Fruit fly (Drosophila melanogaster) whole organism, embryonic: ENCODE data around the gene CG6216.

Experiments
- Adf1 ChIP-seq: fragments of 200-800 bp; sonication (Bioruptor generic); IDR thresholded peaks from 2 replicates; pipeline ENCODE4 v1.3.6; 2022; ENCODE audit warnings: missing biosample characterization, missing genetic modification characterization
- Bgb ChIP-seq: fragments of 200-800 bp; sonication (Bioruptor generic); IDR thresholded peaks from 2 replicates; pipeline ENCODE4 v1.3.6; 2022; ENCODE audit warnings: missing biosample characterization, missing genetic modification characterization; ENCODE audit not compliant: partially characterized antibody
- BtbVII ChIP-seq: fragments of 200-800 bp; sonication (Bioruptor generic); optimal IDR thresholded peaks from 3 replicates; lab custom pipeline; 2017; ENCODE audit warnings: missing biosample characterization, mild to moderate bottlenecking, missing genetic modification characterization
- CG10267 ChIP-seq: fragments of 200-800 bp; sonication (Bioruptor generic); optimal IDR thresholded peaks from 2 replicates; lab custom pipeline; 2018; ENCODE audit warnings: missing biosample characterization, mild to moderate bottlenecking, missing genetic modification characterization, moderate library complexity
- CG11560 ChIP-seq: fragments of 200-800 bp; sonication (Bioruptor generic); IDR thresholded peaks from 3 replicates; pipeline ENCODE4 v1.3.6; 2022; ENCODE audit warnings: missing biosample characterization, missing genetic modification characterization
- CG11696 ChIP-seq: fragments of 200-800 bp; sonication (Bioruptor generic); IDR thresholded peaks from 2 replicates; pipeline ENCODE4 v1.3.6; 2022; ENCODE audit warnings: missing biosample characterization, missing genetic modification characterization
- CG11723 ChIP-seq: fragments of 200-800 bp; sonication (Bioruptor generic); optimal IDR thresholded peaks from 2 replicates; lab custom pipeline; 2017; ENCODE audit warnings: missing biosample characterization, mild to moderate bottlenecking, missing genetic modification characterization
- CG12769 ChIP-seq: fragments of 200-800 bp; sonication (Bioruptor generic); optimal IDR thresholded peaks from 2 replicates; lab custom pipeline; 2019; ENCODE audit warnings: missing biosample characterization, mild to moderate bottlenecking, missing genetic modification characterization, moderate library complexity
- CG13424 ChIP-seq: fragments of 200-800 bp; sonication (Bioruptor generic); optimal IDR thresholded peaks from 2 replicates; lab custom pipeline; 2019; ENCODE audit warnings: missing biosample characterization, mild to moderate bottlenecking, missing genetic modification characterization, moderate library complexity
- CG15073 ChIP-seq: fragments of 200-800 bp; sonication (Bioruptor generic); optimal IDR thresholded peaks from 2 replicates; lab custom pipeline; 2016; ENCODE audit warnings: missing biosample characterization, missing genetic modification characterization
- CG17361 ChIP-seq: fragments of 200-800 bp; sonication (Bioruptor generic); IDR thresholded peaks from 3 replicates; pipeline ENCODE4 v1.3.6; 2022; ENCODE audit warnings: missing biosample characterization, missing genetic modification characterization
- CG2199 ChIP-seq: fragments of 200-800 bp; sonication (Bioruptor generic); IDR thresholded peaks from 3 replicates; pipeline ENCODE4 v1.3.6; 2022; ENCODE audit warnings: missing biosample characterization, missing genetic modification characterization
- CG32767 ChIP-seq: fragments of 200-800 bp; sonication (Bioruptor generic); IDR thresholded peaks from 2 replicates; pipeline ENCODE4 v1.3.6; 2022; ENCODE audit warnings: missing biosample characterization, missing genetic modification characterization
- CG3281 ChIP-seq: fragments of 200-800 bp; sonication (Bioruptor generic); optimal IDR thresholded peaks from 3 replicates; lab custom pipeline; 2017; ENCODE audit warnings: missing biosample characterization, mild to moderate bottlenecking, missing genetic modification characterization
- CG6254 ChIP-seq: fragments of 200-800 bp; sonication (Bioruptor generic); optimal IDR thresholded peaks from 3 replicates; lab custom pipeline; 2017; ENCODE audit warnings: mild to moderate bottlenecking, missing biosample characterization, missing genetic modification reagents, missing genetic modification characterization
- CG6689 ChIP-seq: fragments of 200-800 bp; sonication (Bioruptor generic); IDR thresholded peaks from 2 replicates; pipeline ENCODE4 v1.3.6; 2022; ENCODE audit warnings: missing biosample characterization, missing genetic modification characterization
- CG6813 ChIP-seq: fragments of 200-800 bp; sonication (Bioruptor generic); optimal IDR thresholded peaks from 2 replicates; lab custom pipeline; 2017; ENCODE audit warnings: missing biosample characterization, missing genetic modification characterization, mild to moderate bottlenecking, moderate library complexity, missing genetic modification reagents
- CG7745 ChIP-seq: fragments of 200-800 bp; sonication (Bioruptor generic); optimal IDR thresholded peaks from 2 replicates; lab custom pipeline; 2018; ENCODE audit warnings: missing biosample characterization, mild to moderate bottlenecking, missing genetic modification characterization, moderate library complexity
- CG8478 ChIP-seq: fragments of >200 bp; optimal IDR thresholded peaks from 2 replicates; lab custom pipeline; 2018
- Dp ChIP-seq: fragments of 200-800 bp; sonication (Bioruptor generic); optimal IDR thresholded peaks from 2 replicates; lab custom pipeline; 2018; ENCODE audit warnings: missing biosample characterization, mild to moderate bottlenecking, missing genetic modification characterization, moderate library complexity
- Elba2 ChIP-seq: fragments of 200-800 bp; sonication (Bioruptor generic); optimal IDR thresholded peaks from 3 replicates; lab custom pipeline; 2016; ENCODE audit warnings: missing biosample characterization, missing genetic modification characterization
- HHEX ChIP-seq: fragments of 200-800 bp; sonication (Bioruptor generic); optimal IDR thresholded peaks from 3 replicates; lab custom pipeline; 2017; ENCODE audit warnings: missing biosample characterization, mild to moderate bottlenecking, missing genetic modification characterization, missing genetic modification reagents
- HLH4C ChIP-seq: fragments of 200-800 bp; sonication (Bioruptor generic); IDR thresholded peaks from 3 replicates; pipeline ENCODE4 v1.3.6; 2022; ENCODE audit warnings: missing biosample characterization, missing genetic modification characterization; ENCODE audit not compliant: partially characterized antibody
- Hmr ChIP-seq: fragments of 200-800 bp; sonication (Bioruptor generic); optimal IDR thresholded peaks from 3 replicates; lab custom pipeline; 2017; ENCODE audit warnings: mild to moderate bottlenecking, missing biosample characterization, missing genetic modification reagents, missing genetic modification characterization
- MBD-R2 ChIP-seq: fragments of 200-800 bp; sonication (Bioruptor generic); IDR thresholded peaks from 2 replicates; pipeline ENCODE4 v1.3.6; 2022; ENCODE audit warnings: missing biosample characterization, missing genetic modification characterization
- MESR4 ChIP-seq: fragments of 200-800 bp; sonication (Bioruptor generic); optimal IDR thresholded peaks from 2 replicates; lab custom pipeline; 2018; ENCODE audit warnings: missing biosample characterization, mild to moderate bottlenecking, missing genetic modification characterization, moderate library complexity
- Meics ChIP-seq: fragments of 200-800 bp; sonication (Bioruptor generic); optimal IDR thresholded peaks from 2 replicates; lab custom pipeline; 2017; ENCODE audit warnings: missing biosample characterization, mild to moderate bottlenecking, missing genetic modification characterization
- Myb ChIP-seq: fragments of 200-800 bp; sonication (Bioruptor generic); optimal IDR thresholded peaks from 2 replicates; lab custom pipeline; 2016; ENCODE audit warnings: missing biosample characterization, missing genetic modification characterization
- Pdp1 ChIP-seq, 2 experiments: fragments of 200-800 bp; sonication (Bioruptor generic); optimal IDR thresholded peaks; 3 replicates each; lab custom pipeline; 2016; ENCODE audit warnings: missing biosample characterization in 2 of 2, missing genetic modification characterization in 2 of 2, mild to moderate bottlenecking in 1 of 2, moderate library complexity in 1 of 2
- Sin3A ChIP-seq: fragments of >200 bp; optimal IDR thresholded peaks from 2 replicates; lab custom pipeline; 2018
- Six4 ChIP-seq: fragments of 200-800 bp; sonication (Bioruptor generic); optimal IDR thresholded peaks from 2 replicates; lab custom pipeline; 2016; ENCODE audit warnings: missing biosample characterization, missing genetic modification characterization
- Spps ChIP-seq: fragments of 200-800 bp; sonication (Bioruptor generic); optimal IDR thresholded peaks from 2 replicates; lab custom pipeline; 2018; ENCODE audit warnings: missing biosample characterization, mild to moderate bottlenecking, missing genetic modification characterization
- Stat92E ChIP-seq, 3 experiments: fragments of >200 bp in 2 of 3; fragments of 200-800 bp in 1 of 3; sonication (Bioruptor generic) in 1 of 3; optimal IDR thresholded peaks; 2 replicates each; lab custom pipeline; 2017 to 2019; ENCODE audit warnings: missing biosample characterization in 3 of 3, missing genetic modification characterization in 3 of 3, mild to moderate bottlenecking in 1 of 3, moderate library complexity in 1 of 3
- ase ChIP-seq: fragments of 200-800 bp; sonication (Bioruptor generic); IDR thresholded peaks from 3 replicates; pipeline ENCODE4 v1.3.6; 2022; ENCODE audit warnings: missing biosample characterization, missing genetic modification characterization
- dysf ChIP-seq: fragments of 200-800 bp; sonication (Bioruptor generic); IDR thresholded peaks from 3 replicates; pipeline ENCODE4 v1.3.6; 2022; ENCODE audit warnings: missing biosample characterization, missing genetic modification characterization
- gro ChIP-seq: fragments of 200-800 bp; sonication (Bioruptor generic); optimal IDR thresholded peaks from 2 replicates; lab custom pipeline; 2016; ENCODE audit warnings: missing biosample characterization, missing genetic modification characterization
- knrl ChIP-seq: fragments of 200-800 bp; sonication (Bioruptor generic); IDR thresholded peaks from 3 replicates; pipeline ENCODE4 v1.3.6; 2022; ENCODE audit warnings: missing biosample characterization, missing genetic modification characterization; ENCODE audit not compliant: partially characterized antibody
- lab ChIP-seq: fragments of 200-800 bp; sonication (Bioruptor generic); optimal IDR thresholded peaks from 3 replicates; lab custom pipeline; 2017; ENCODE audit warnings: missing biosample characterization, missing genetic modification characterization, mild to moderate bottlenecking, moderate library complexity, missing genetic modification reagents
- nau ChIP-seq: fragments of 200-800 bp; sonication (Bioruptor generic); optimal IDR thresholded peaks from 3 replicates; lab custom pipeline; 2017; ENCODE audit warnings: missing biosample characterization, mild to moderate bottlenecking, missing genetic modification characterization, missing genetic modification reagents
- nerfin-1 ChIP-seq: fragments of 200-800 bp; sonication (Bioruptor generic); optimal IDR thresholded peaks from 3 replicates; lab custom pipeline; 2019; ENCODE audit warnings: missing biosample characterization, mild to moderate bottlenecking, missing genetic modification characterization, moderate library complexity
- nerfin-2 ChIP-seq: fragments of 200-800 bp; sonication (Bioruptor generic); IDR thresholded peaks from 2 replicates; pipeline ENCODE4 v1.3.6; 2022; ENCODE audit warnings: missing biosample characterization, missing genetic modification characterization; ENCODE audit not compliant: partially characterized antibody
- oc ChIP-seq: fragments of 200-800 bp; sonication (Bioruptor generic); optimal IDR thresholded peaks from 2 replicates; lab custom pipeline; 2018; ENCODE audit warnings: missing biosample characterization, mild to moderate bottlenecking, missing genetic modification characterization, moderate library complexity
- pb ChIP-seq: fragments of 200-800 bp; sonication (Bioruptor generic); optimal IDR thresholded peaks from 3 replicates; lab custom pipeline; 2016; ENCODE audit warnings: missing biosample characterization, missing genetic modification characterization
- phol ChIP-seq: fragments of 200-800 bp; sonication (Bioruptor generic); optimal IDR thresholded peaks from 3 replicates; lab custom pipeline; 2018; ENCODE audit warnings: missing biosample characterization, mild to moderate bottlenecking, missing genetic modification characterization, moderate library complexity
- run ChIP-seq: fragments of 200-800 bp; sonication (Bioruptor generic); optimal IDR thresholded peaks from 3 replicates; lab custom pipeline; 2018; ENCODE audit warnings: missing biosample characterization, mild to moderate bottlenecking, missing genetic modification characterization
- schlank ChIP-seq: fragments of 200-800 bp; sonication (Bioruptor generic); optimal IDR thresholded peaks from 2 replicates; lab custom pipeline; 2018; ENCODE audit warnings: missing biosample characterization, mild to moderate bottlenecking, missing genetic modification characterization
- sd ChIP-seq: fragments of 200-800 bp; sonication (Bioruptor generic); optimal IDR thresholded peaks from 3 replicates; lab custom pipeline; 2018; ENCODE audit warnings: missing biosample characterization, mild to moderate bottlenecking, missing genetic modification characterization, moderate library complexity
- slbo ChIP-seq: fragments of 200-800 bp; sonication (Bioruptor generic); IDR thresholded peaks from 2 replicates; pipeline ENCODE4 v1.3.6; 2022; ENCODE audit warnings: missing biosample characterization, missing genetic modification characterization
- unpg ChIP-seq: fragments of 200-800 bp; sonication (Bioruptor generic); optimal IDR thresholded peaks from 3 replicates; lab custom pipeline; 2018; ENCODE audit warnings: missing biosample characterization, mild to moderate bottlenecking, missing genetic modification characterization, moderate library complexity

Gene CG6216

DNA sequence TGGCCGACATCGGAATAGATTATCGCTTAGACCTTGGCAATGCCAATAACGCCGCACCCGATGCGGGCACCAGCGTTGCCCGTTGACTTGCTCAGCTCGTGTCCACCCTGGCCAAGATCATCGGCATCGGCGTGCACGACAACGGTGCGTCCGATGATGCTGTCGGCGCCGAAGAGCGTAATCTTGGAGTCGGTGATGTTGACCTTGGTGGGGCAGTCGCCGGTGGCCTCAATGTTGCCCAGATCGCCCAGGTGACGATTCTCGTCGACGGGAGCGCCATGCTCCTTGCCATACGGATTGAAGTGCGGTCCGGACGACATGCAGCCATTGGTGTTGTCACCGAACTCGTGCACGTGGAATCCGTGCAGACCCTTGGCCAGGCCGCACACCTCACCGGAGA, 38.2 kb downstream of the CG6216 start (continued):
- TF ChIP-seq CG3281 (GFP tag; lab: Kevin White, UChicago), result no peak
- TF ChIP-seq Bgb (GFP tag; lab: Robert Waterston, UW), result 0 out of 2 replicates have a peak, but pooled peaks have one; percentile 18
- peak; percentile 55 for TF ChIP-seq CG8478
- TF ChIP-seq CG2199, result 0 out of 3 replicates have a peak, but pooled peaks have one; percentile 24
- TF ChIP-seq, all 482 proteins: peak for 16

DNA sequence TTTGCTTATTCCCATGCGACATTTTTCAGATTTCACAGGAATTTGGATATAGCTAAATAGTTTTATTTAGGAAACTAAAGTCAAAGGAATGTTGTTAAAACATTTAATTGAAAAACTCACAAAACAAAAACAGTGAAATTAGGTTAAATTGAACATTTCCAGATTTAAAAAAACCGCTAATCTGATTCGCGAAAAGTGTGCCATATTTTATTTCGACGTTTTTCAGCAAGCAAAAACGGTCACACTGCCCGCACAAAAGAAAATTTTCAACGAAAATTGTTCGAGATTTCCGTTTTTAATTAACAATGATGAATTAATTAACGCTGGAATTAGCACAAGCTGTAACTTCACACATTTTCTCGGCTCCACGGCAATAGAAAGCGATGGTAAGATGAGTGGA, 41.1 kb downstream of the CG6216 start, which contains the start of the genes CG34012 and emei:
TSS of gene CG34012 (minus strand) at position 52 of the 400 bp plus-strand sequence.
TSS of gene emei (plus strand) at position 237 of the 400 bp plus-strand sequence.
- TF ChIP-seq MBD-R2 (GFP tag; lab: Robert Waterston, UW) (peak; percentile 41; the same call in 1 of the 2 replicates), CG10267 (tag; lab: Kevin White, UChicago) (peak; percentile 10), nerfin-2 (no peak), nau (GFP tag; lab: Kevin White, UChicago) (no peak), gro (GFP tag; lab: Kevin White, UChicago) (no peak), Adf1 (GFP tag; lab: Robert Waterston, UW) (no peak), Stat92E (GFP tag; optimal IDR thresholded peaks at IDR 0.05; lab: Kevin White, UChicago) (no peak), dysf (GFP tag; lab: Robert Waterston, UW) (no peak), CG13424 (tag; lab: Kevin White, UChicago) (no peak), Pdp1 (GFP tag; optimal IDR thresholded peaks at IDR 0.05; lab: Kevin White, UChicago) (peak in 1 of 2 experiments; percentile 6), CG17361 (GFP tag; lab: Robert Waterston, UW) (no peak), CG6813 (GFP tag; lab: Kevin White, UChicago) (no peak), CG6254 (GFP tag; lab: Kevin White, UChicago) (no peak), pb (GFP tag; lab: Kevin White, UChicago) (no peak), HHEX (GFP tag; lab: Kevin White, UChicago) (no peak), HLH4C (GFP tag; lab: Robert Waterston, UW) (no peak), MESR4 (GFP tag; lab: Kevin White, UChicago) (peak; percentile 55), run (tag; lab: Kevin White, UChicago) (no peak), BtbVII (GFP tag; lab: Kevin White, UChicago) (no peak), Hmr (GFP tag; lab: Kevin White, UChicago) (no peak), Meics (no peak), CG6689 (GFP tag; lab: Robert Waterston, UW) (no peak), Six4 (GFP tag; lab: Kevin White, UChicago) (no peak), phol (tag; lab: Kevin White, UChicago) (peak; percentile 54), CG7745 (tag; lab: Kevin White, UChicago) (no peak), oc (tag; lab: Kevin White, UChicago) (no peak), CG11696 (GFP tag; lab: Robert Waterston, UW) (no peak), CG15073 (GFP tag; lab: Kevin White, UChicago) (no peak), nerfin-1 (no peak), slbo (GFP tag; lab: Robert Waterston, UW) (no peak), CG11723 (GFP tag; lab: Kevin White, UChicago) (no peak), sd (tag; lab: Kevin White, UChicago) (no peak), Dp (GFP tag; lab: Kevin White, UChicago) (peak; percentile 80), CG11560 (tag; lab: Robert Waterston, UW) (no peak), CG32767 (no peak), lab (GFP tag; lab: Kevin White, UChicago) (no peak), knrl (GFP tag; lab: Robert Waterston, UW) (no peak), schlank (tag; lab: Kevin White, UChicago) (no peak), unpg (GFP tag; lab: Kevin White, UChicago) (no peak), Spps (tag; lab: Kevin White, UChicago) (no peak), Myb (peak; percentile 32), Elba2 (no peak), Sin3A (lab: Kevin White, UChicago) (peak; percentile 21), CG12769 (no peak), ase (no peak), CG8478 (no peak)
